Worm (Caenorhabditis elegans): ENCODE measurements around the gene ZK262.19.

ZK262.19 gene

DNA sequence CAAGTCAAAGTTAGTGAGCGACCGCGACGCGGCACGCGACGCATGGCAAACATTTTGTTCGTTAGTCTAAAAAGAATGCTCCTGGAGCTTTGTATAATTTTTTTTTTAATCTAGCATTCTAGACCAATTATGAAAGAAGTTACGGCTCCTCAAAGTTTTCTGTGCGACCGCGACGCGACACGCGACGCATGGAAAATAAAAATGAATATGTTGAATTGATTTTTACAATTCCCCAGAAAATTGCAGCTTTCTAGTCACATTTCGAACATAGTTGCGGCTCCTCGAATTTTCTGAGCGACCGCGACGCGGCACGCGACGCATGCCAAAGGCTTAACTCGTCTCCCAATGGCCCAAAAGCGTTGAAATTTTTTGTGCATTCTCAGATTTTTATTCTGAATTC lies 973 bp downstream of the ZK262.19 start, which contains the start of gene ZK262.4:
ZK262.4 (minus strand) TSS at position 101 of the 400 bp plus-strand sequence.
- TF ChIP-seq ceh-2 (tag; optimal IDR thresholded peaks at IDR 0.05) = no peak
- no peak for TF ChIP-seq pha-4 (tag; optimal IDR thresholded peaks at IDR 0.05)
- TF ChIP-seq fax-1 (tag; optimal IDR thresholded peaks at IDR 0.05) = no peak
- TF ChIP-seq ttx-3 (tag; optimal IDR thresholded peaks at IDR 0.05) = no peak
- TF ChIP-seq rnt-1 (tag; optimal IDR thresholded peaks at IDR 0.05) = no peak
- TF ChIP-seq ceh-48 (tag; optimal IDR thresholded peaks at IDR 0.05) = no peak
- TF ChIP-seq lim-6 (tag; optimal IDR thresholded peaks at IDR 0.05) = no peak
- no peak for TF ChIP-seq npax-4 (tag; optimal IDR thresholded peaks at IDR 0.05)
- TF ChIP-seq unc-55 (GFP tag; optimal IDR thresholded peaks at IDR 0.05) = no peak
- TF ChIP-seq pha-2 (tag; optimal IDR thresholded peaks at IDR 0.05) = no peak

DNA sequence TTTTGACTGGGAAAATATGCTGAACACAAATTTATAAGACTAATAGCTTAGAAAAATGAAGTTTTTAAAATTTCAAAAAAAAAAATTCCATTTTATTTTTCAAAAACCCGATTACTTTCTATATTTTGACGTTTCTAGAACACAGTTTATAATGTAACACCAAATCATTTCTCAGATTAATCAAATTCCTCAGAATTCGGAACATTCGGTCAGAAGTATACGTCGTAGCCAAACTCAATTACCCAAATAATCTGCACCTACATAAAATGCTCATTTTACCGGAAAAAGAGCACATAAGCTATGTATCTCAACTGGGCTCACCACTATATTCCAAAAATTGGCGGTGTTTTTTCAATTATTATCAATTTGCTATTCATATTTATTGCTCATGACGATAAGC lies 4.6 kb downstream of the ZK262.19 start, which contains the start of gene srj-26:
srj-26 (plus strand) TSS at position 301 of the 400 bp plus-strand sequence.
- TF ChIP-seq tbx-7 (tag; optimal IDR thresholded peaks at IDR 0.05) (no peak), ceh-9 (tag; optimal IDR thresholded peaks at IDR 0.05) (no peak), K09A11.1 (tag; optimal IDR thresholded peaks at IDR 0.05; ENCODE audit: insufficient read depth) (no peak), ceh-31 (tag; optimal IDR thresholded peaks at IDR 0.05) (no peak), gmeb-2 (tag; optimal IDR thresholded peaks at IDR 0.05) (no peak), pha-2 (tag; optimal IDR thresholded peaks at IDR 0.05) (no peak), pros-1 (tag; optimal IDR thresholded peaks at IDR 0.05) (no peak), syd-9 (tag; optimal IDR thresholded peaks at IDR 0.05) (no peak)

DNA sequence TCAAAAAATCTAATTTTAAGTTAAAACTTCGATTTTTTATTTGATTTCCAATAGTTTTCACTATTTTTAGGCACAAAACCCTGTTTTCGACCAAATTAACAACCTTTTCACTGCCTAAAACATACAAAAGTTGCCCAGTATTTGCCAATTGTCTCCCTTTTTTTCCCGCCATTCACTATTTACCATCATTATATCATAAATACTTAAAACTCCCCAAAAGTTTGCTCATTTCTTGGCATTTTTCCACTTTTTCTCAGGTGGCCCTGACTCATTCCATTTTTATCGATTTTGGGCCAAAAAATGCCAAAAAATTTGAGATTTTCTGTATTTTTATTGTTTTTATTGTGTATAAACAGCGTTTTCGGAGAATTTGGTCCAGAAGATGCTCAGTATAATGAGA lies 11.4 kb downstream of the ZK262.19 start, which contains the start of gene txt-8:
txt-8 (plus strand) TSS at position 301 of the 400 bp plus-strand sequence.
- TF ChIP-seq madf-2 (tag; optimal IDR thresholded peaks at IDR 0.05) (no peak), unc-86 (tag; optimal IDR thresholded peaks at IDR 0.05) (no peak), hlh-6 (tag; optimal IDR thresholded peaks at IDR 0.05) (no peak), syd-9 (tag; optimal IDR thresholded peaks at IDR 0.05) (no peak), ttx-3 (tag; optimal IDR thresholded peaks at IDR 0.05) (no peak), dve-1 (tag; optimal IDR thresholded peaks at IDR 0.05) (no peak), ceh-6 (GFP tag; optimal IDR thresholded peaks at IDR 0.05) (no peak), eyg-1 (tag; optimal IDR thresholded peaks at IDR 0.05) (no peak)

DNA sequence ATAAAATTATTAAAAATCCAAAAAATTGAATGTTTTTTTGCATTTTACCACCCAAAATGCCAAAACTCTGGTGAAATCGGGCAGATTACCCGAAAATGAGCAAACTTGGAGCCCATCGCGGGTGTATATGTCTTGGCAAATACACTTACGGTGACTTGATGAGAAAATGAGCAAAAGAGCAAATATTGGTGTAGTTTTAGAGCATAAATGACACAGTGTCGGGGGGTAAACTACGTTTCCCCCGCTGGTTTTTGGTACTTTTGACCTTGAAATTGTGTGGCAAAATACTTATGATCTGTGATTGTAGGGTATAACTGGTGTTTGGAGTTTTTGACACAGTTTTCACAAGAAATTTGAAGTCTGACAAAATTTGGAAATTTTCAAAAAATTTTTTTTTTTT lies 12.6 kb downstream of the ZK262.19 start, which contains the start of gene ZK262.2:
ZK262.2 (minus strand) TSS at position 101 of the 400 bp plus-strand sequence.
- TF ChIP-seq pag-3 (tag; optimal IDR thresholded peaks at IDR 0.05; ENCODE audit: borderline replicate concordance) (no peak), dmd-4 (tag; optimal IDR thresholded peaks at IDR 0.05; ENCODE audit: borderline replicate concordance) (no peak), pqm-1 (tag; optimal IDR thresholded peaks at IDR 0.05) (no peak), ceh-2 (tag; optimal IDR thresholded peaks at IDR 0.05) (no peak), ceh-22 (tag; optimal IDR thresholded peaks at IDR 0.05) (no peak), syd-9 (tag; optimal IDR thresholded peaks at IDR 0.05) (no peak), ceh-30 (tag; optimal IDR thresholded peaks at IDR 0.05) (no peak), ttx-3 (tag; optimal IDR thresholded peaks at IDR 0.05) (no peak), sox-4 (tag; optimal IDR thresholded peaks at IDR 0.05) (no peak), pax-1 (tag; optimal IDR thresholded peaks at IDR 0.05) (no peak), pha-4 (tag; optimal IDR thresholded peaks at IDR 0.05) (no peak), Y22D7AL.16 (tag; optimal IDR thresholded peaks at IDR 0.05) (no peak), hlh-30 (tag; optimal IDR thresholded peaks at IDR 0.05; ENCODE audit: insufficient read depth) (no peak), hlh-13 (GFP tag; optimal IDR thresholded peaks at IDR 0.05) (no peak)

DNA sequence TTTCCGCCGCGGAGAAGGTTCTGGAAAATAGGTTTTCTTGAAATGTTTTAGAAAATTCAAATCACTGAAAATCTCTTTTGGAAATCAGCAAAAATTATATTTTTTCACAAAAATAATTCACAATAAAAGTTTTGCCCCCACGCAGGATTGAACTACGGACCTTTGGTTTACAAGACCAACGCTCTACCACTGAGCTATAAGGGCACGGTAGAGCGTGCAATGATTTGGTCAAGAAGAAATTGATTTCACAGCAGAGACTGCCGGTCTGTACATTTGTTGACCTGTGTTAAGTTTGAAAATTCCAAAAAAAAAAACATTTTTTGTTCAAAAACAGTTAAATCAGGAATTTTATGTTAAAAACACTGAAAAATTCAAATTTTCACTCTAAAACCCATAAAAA lies 13.1 kb downstream of the ZK262.19 start:
- TF ChIP-seq pha-4 (tag; optimal IDR thresholded peaks at IDR 0.05) = no peak

DNA sequence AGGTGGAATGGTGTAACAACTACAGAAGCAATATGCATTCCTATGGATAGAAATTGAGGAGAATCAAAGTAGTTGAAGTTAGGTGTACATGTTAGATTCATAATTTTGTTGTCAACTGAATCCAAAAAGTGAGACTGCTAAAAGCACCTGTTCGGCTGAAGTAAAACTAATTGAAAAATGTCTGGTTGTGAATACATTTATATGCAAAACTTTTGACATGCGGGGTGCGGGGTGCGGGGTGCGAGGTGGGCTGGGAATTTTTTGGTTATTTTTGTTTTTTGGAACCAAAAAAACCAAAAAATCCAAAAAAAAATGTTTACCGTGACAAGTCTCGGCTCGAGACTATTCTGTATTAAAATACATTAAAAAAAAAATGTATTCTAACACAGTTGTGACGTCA lies 15.3 kb downstream of the ZK262.19 start, which contains the start of gene srh-207:
srh-207 (minus strand) TSS at position 101 of the 400 bp plus-strand sequence.
- TF ChIP-seq elt-4 (tag; optimal IDR thresholded peaks at IDR 0.05) = no peak
- TF ChIP-seq ref-2 (tag; optimal IDR thresholded peaks at IDR 0.05) = no peak
- no peak for TF ChIP-seq fax-1 (tag; optimal IDR thresholded peaks at IDR 0.05)

All from whole organism, late embryonic.